Worm (Caenorhabditis elegans) whole organism, young adult: ENCODE data around the gene fbxc-54.

Source experiments
- B0019.2 ChIP-seq: fragments of 200-800 bp; sonication (Bioruptor generic); conservative IDR thresholded peaks from 2 replicates; pipeline ENCODE4 v1.3.6; 2022; ENCODE audit warnings: missing genetic modification reagents, missing genetic modification characterization, missing compliant biosample characterization
- C17E4.6 ChIP-seq: fragments of 200-800 bp; sonication (Bioruptor generic); IDR thresholded peaks from 2 replicates; pipeline ENCODE4 v1.3.6; 2022; ENCODE audit warnings: missing genetic modification reagents, missing genetic modification characterization, missing compliant biosample characterization
- F10E7.11 ChIP-seq: sonication (generic microtip); optimal IDR thresholded peaks from 2 replicates; lab custom pipeline; 2017; ENCODE audit warnings: mild to moderate bottlenecking, missing genetic modification characterization, moderate library complexity, missing compliant biosample characterization
- F33H1.4 ChIP-seq: fragments of 200-800 bp; sonication (Bioruptor generic); IDR thresholded peaks from 2 replicates; pipeline ENCODE4 v1.3.6; 2022; ENCODE audit warnings: missing genetic modification reagents, missing genetic modification characterization, missing compliant biosample characterization
- F37B4.10 ChIP-seq: fragments of 200-800 bp; sonication (Bioruptor generic); IDR thresholded peaks from 2 replicates; pipeline ENCODE4 v1.3.6; 2022; ENCODE audit warnings: missing genetic modification characterization, missing compliant biosample characterization
- F55B11.4 ChIP-seq: sonication (generic microtip); optimal IDR thresholded peaks from 2 replicates; lab custom pipeline; 2016; ENCODE audit warnings: missing compliant biosample characterization, missing genetic modification characterization, borderline replicate concordance; ENCODE audit not compliant: insufficient read depth
- F57C9.4 ChIP-seq: sonication (generic microtip); optimal IDR thresholded peaks from 2 replicates; lab custom pipeline; 2017; ENCODE audit warnings: mild to moderate bottlenecking, missing genetic modification characterization, missing compliant biosample characterization
- Y53F4B.3 ChIP-seq: fragments of 200-800 bp; sonication (Bioruptor generic); IDR thresholded peaks from 2 replicates; pipeline ENCODE4 v1.3.6; 2022; ENCODE audit warnings: missing genetic modification reagents, missing genetic modification characterization, missing compliant biosample characterization
- ZK185.1 ChIP-seq: sonication (generic microtip); optimal IDR thresholded peaks from 2 replicates; lab custom pipeline; 2016; ENCODE audit warnings: mild to moderate bottlenecking, missing genetic modification characterization, missing compliant biosample characterization; ENCODE audit not compliant: poor library complexity, severe bottlenecking
- ama-1 ChIP-seq, 3 experiments: fragments of 150-350 bp in 1 of 3; sonication (generic microtip) in 2 of 3; optimal IDR thresholded peaks; 2 replicates each; lab custom pipeline; 2014 to 2018; ENCODE audit warnings: missing biosample characterization in 2 of 3, missing genetic modification characterization in 2 of 3, missing genetic modification reagents in 2 of 3
- athp-1 ChIP-seq: sonication (generic microtip); optimal IDR thresholded peaks from 2 replicates; lab custom pipeline; 2017; ENCODE audit warnings: mild to moderate bottlenecking, missing genetic modification characterization, missing compliant biosample characterization
- attf-3 ChIP-seq: fragments of 200-800 bp; sonication (Bioruptor generic); conservative IDR thresholded peaks from 2 replicates; pipeline ENCODE4 v1.3.6; 2022; ENCODE audit warnings: missing genetic modification reagents, missing genetic modification characterization, missing compliant biosample characterization
- attf-6 ChIP-seq: fragments of 200-800 bp; sonication (Bioruptor generic); IDR thresholded peaks from 2 replicates; pipeline ENCODE4 v1.3.6; 2022; ENCODE audit warnings: missing genetic modification reagents, missing genetic modification characterization, missing compliant biosample characterization
- cebp-2 ChIP-seq: fragments of 200-800 bp; sonication (Bioruptor generic); IDR thresholded peaks from 2 replicates; pipeline ENCODE4 v1.3.6; 2022; ENCODE audit warnings: missing genetic modification characterization, missing compliant biosample characterization
- ceh-100 ChIP-seq: fragments of 200-800 bp; sonication (Bioruptor generic); IDR thresholded peaks from 2 replicates; pipeline ENCODE4 v1.3.6; 2022; ENCODE audit warnings: missing genetic modification reagents, missing genetic modification characterization, missing compliant biosample characterization
- ceh-40 ChIP-seq: fragments of 200-800 bp; sonication (Bioruptor generic); IDR thresholded peaks from 2 replicates; pipeline ENCODE4 v1.3.6; 2022; ENCODE audit warnings: missing genetic modification characterization, missing compliant biosample characterization
- chd-7 ChIP-seq: sonication (generic microtip); optimal IDR thresholded peaks from 2 replicates; lab custom pipeline; 2016; ENCODE audit warnings: mild to moderate bottlenecking, missing genetic modification characterization, moderate library complexity, missing compliant biosample characterization
- dpl-1 ChIP-seq: fragments of 150-350 bp; optimal IDR thresholded peaks from 2 replicates; lab custom pipeline; 2014; ENCODE audit warnings: missing biosample characterization, missing genetic modification reagents, missing genetic modification characterization
- efl-1 ChIP-seq: fragments of 150-350 bp; optimal IDR thresholded peaks from 2 replicates; lab custom pipeline; 2014; ENCODE audit warnings: missing biosample characterization, missing genetic modification reagents, missing genetic modification characterization
- egl-18 ChIP-seq: fragments of 200-800 bp; sonication (Bioruptor generic); IDR thresholded peaks from 2 replicates; pipeline ENCODE4 v1.3.6; 2022; ENCODE audit warnings: missing genetic modification reagents, missing genetic modification characterization, missing compliant biosample characterization
- egl-44 ChIP-seq: fragments of 200-800 bp; sonication (Bioruptor generic); IDR thresholded peaks from 2 replicates; pipeline ENCODE4 v1.3.6; 2022; ENCODE audit warnings: missing genetic modification reagents, missing genetic modification characterization, missing compliant biosample characterization
- ekl-4 ChIP-seq: fragments of 200-800 bp; sonication (Bioruptor generic); IDR thresholded peaks from 2 replicates; pipeline ENCODE4 v1.3.6; 2022; ENCODE audit warnings: missing genetic modification reagents, missing genetic modification characterization, missing compliant biosample characterization
- ets-4 ChIP-seq: fragments of 200-800 bp; sonication (Bioruptor generic); optimal IDR thresholded peaks from 2 replicates; lab custom pipeline; 2018; ENCODE audit warnings: mild to moderate bottlenecking, missing genetic modification characterization, missing compliant biosample characterization
- hlh-26 ChIP-seq: fragments of 200-800 bp; sonication (Bioruptor generic); conservative IDR thresholded peaks from 2 replicates; pipeline ENCODE4 v1.3.6; 2022; ENCODE audit warnings: missing genetic modification reagents, missing genetic modification characterization, missing compliant biosample characterization
- hmg-1.2 ChIP-seq: fragments of 200-800 bp; sonication (Bioruptor generic); IDR thresholded peaks from 2 replicates; pipeline ENCODE4 v1.3.6; 2022; ENCODE audit warnings: missing genetic modification reagents, missing genetic modification characterization, missing compliant biosample characterization
- hrde-1 ChIP-seq: sonication (generic microtip); optimal IDR thresholded peaks from 2 replicates; lab custom pipeline; 2016; ENCODE audit warnings: missing genetic modification characterization, mild to moderate bottlenecking, missing compliant biosample characterization, moderate library complexity, missing genotype, missing genetic modification reagents, borderline replicate concordance
- hsf-1 ChIP-seq: fragments of 200-800 bp; sonication (Bioruptor generic); IDR thresholded peaks from 2 replicates; pipeline ENCODE4 v1.3.6; 2022; ENCODE audit warnings: missing genetic modification reagents, missing genetic modification characterization, missing compliant biosample characterization
- let-607 ChIP-seq, 2 experiments: fragments of 200-800 bp in 1 of 2; sonication (Bioruptor generic) in 1 of 2; sonication (generic microtip) in 1 of 2; optimal IDR thresholded peaks; 2 replicates each; lab custom pipeline; 2016 to 2018; ENCODE audit warnings: mild to moderate bottlenecking in 2 of 2, missing compliant biosample characterization in 2 of 2, missing genetic modification characterization in 2 of 2, moderate library complexity in 2 of 2, missing genotype in 1 of 2
- lin-40 ChIP-seq: sonication (generic microtip); optimal IDR thresholded peaks from 2 replicates; lab custom pipeline; 2016; ENCODE audit warnings: missing genetic modification characterization, mild to moderate bottlenecking, missing compliant biosample characterization, missing genotype, missing genetic modification reagents
- lin-54 ChIP-seq: fragments of 200-800 bp; sonication (Bioruptor generic); optimal IDR thresholded peaks from 2 replicates; lab custom pipeline; 2018; ENCODE audit warnings: mild to moderate bottlenecking, missing genetic modification characterization, missing compliant biosample characterization
- lir-1 ChIP-seq: fragments of 200-800 bp; sonication (Bioruptor generic); conservative IDR thresholded peaks from 2 replicates; pipeline ENCODE4 v1.3.6; 2022; ENCODE audit warnings: missing genetic modification reagents, missing genetic modification characterization, missing compliant biosample characterization
- lsl-1 ChIP-seq: fragments of 200-800 bp; sonication (Bioruptor generic); optimal IDR thresholded peaks from 2 replicates; lab custom pipeline; 2018; ENCODE audit warnings: mild to moderate bottlenecking, missing genetic modification characterization, moderate library complexity, missing compliant biosample characterization
- mcd-1 ChIP-seq: fragments of 200-800 bp; sonication (Bioruptor generic); IDR thresholded peaks from 2 replicates; pipeline ENCODE4 v1.3.6; 2022; ENCODE audit warnings: missing genetic modification reagents, missing genetic modification characterization, missing compliant biosample characterization
- mes-4 ChIP-seq: sonication (generic microtip); optimal IDR thresholded peaks from 2 replicates; lab custom pipeline; 2016; ENCODE audit warnings: missing genotype, missing genetic modification characterization, missing compliant biosample characterization
- rec-8 ChIP-seq, 2 experiments: sonication (generic microtip); optimal IDR thresholded peaks; 2 replicates each; lab custom pipeline; 2016; ENCODE audit warnings: mild to moderate bottlenecking in 2 of 2, missing genetic modification characterization in 2 of 2, missing genetic modification reagents in 2 of 2, missing genotype in 2 of 2, missing biosample characterization in 1 of 2, missing compliant biosample characterization in 1 of 2, moderate library complexity in 1 of 2
- sea-2 ChIP-seq: fragments of 200-800 bp; sonication (Bioruptor generic); IDR thresholded peaks from 2 replicates; pipeline ENCODE4 v1.3.6; 2022; ENCODE audit warnings: missing genetic modification characterization, missing compliant biosample characterization
- snpc-4 ChIP-seq, 5 experiments: fragments of 150-350 bp in 1 of 5; sonication (generic microtip) in 4 of 5; optimal IDR thresholded peaks; 2 replicates each; lab custom pipeline; 2014 to 2018; ENCODE audit warnings: missing genetic modification characterization in 5 of 5, missing biosample characterization in 3 of 5, antibody characterized with exemption in 2 of 5, mild to moderate bottlenecking in 2 of 5, missing compliant biosample characterization in 2 of 5, missing genotype in 2 of 5, moderate library complexity in 2 of 5, missing genetic modification reagents in 1 of 5
- somi-1 ChIP-seq: fragments of 200-800 bp; sonication (Bioruptor generic); optimal IDR thresholded peaks from 2 replicates; lab custom pipeline; 2018; ENCODE audit warnings: mild to moderate bottlenecking, missing genetic modification characterization, missing compliant biosample characterization
- sptf-2 ChIP-seq: fragments of 200-800 bp; sonication (Bioruptor generic); optimal IDR thresholded peaks from 2 replicates; lab custom pipeline; 2018; ENCODE audit warnings: mild to moderate bottlenecking, missing genetic modification characterization, missing compliant biosample characterization
- tbp1 ChIP-seq: fragments of 200-800 bp; sonication (Bioruptor generic); optimal IDR thresholded peaks from 2 replicates; lab custom pipeline; 2018; ENCODE audit warnings: mild to moderate bottlenecking, missing genetic modification characterization, missing compliant biosample characterization
- tbx-9 ChIP-seq: sonication (generic microtip); optimal IDR thresholded peaks from 2 replicates; lab custom pipeline; 2016; ENCODE audit warnings: borderline replicate concordance, missing genetic modification characterization, inconsistent platforms, missing compliant biosample characterization
- tlf-1 ChIP-seq: fragments of 200-800 bp; sonication (Bioruptor generic); optimal IDR thresholded peaks from 2 replicates; lab custom pipeline; 2018; ENCODE audit warnings: mild to moderate bottlenecking, missing genetic modification characterization, missing compliant biosample characterization
- unc-130 ChIP-seq: sonication (generic microtip); optimal IDR thresholded peaks from 2 replicates; lab custom pipeline; 2016; ENCODE audit warnings: missing genetic modification reagents, missing genetic modification characterization, missing compliant biosample characterization
- xnd-1 ChIP-seq: sonication (generic microtip); optimal IDR thresholded peaks from 2 replicates; lab custom pipeline; 2016; ENCODE audit warnings: missing genotype, missing genetic modification reagents, missing genetic modification characterization, missing compliant biosample characterization
- zfh-2 ChIP-seq: fragments of 200-800 bp; sonication (Bioruptor generic); conservative IDR thresholded peaks from 2 replicates; pipeline ENCODE4 v1.3.6; 2022; ENCODE audit warnings: missing genetic modification reagents, missing genetic modification characterization, missing compliant biosample characterization
- ztf-25 ChIP-seq: fragments of 200-800 bp; sonication (Bioruptor generic); IDR thresholded peaks from 2 replicates; pipeline ENCODE4 v1.3.6; 2022; ENCODE audit warnings: missing genetic modification reagents, missing genetic modification characterization, missing compliant biosample characterization
- ztf-28 ChIP-seq: fragments of 200-800 bp; sonication (Bioruptor generic); IDR thresholded peaks from 2 replicates; pipeline ENCODE4 v1.3.6; 2022; ENCODE audit warnings: missing genetic modification reagents, missing genetic modification characterization, missing compliant biosample characterization
- ztf-6 ChIP-seq: fragments of 200-800 bp; sonication (Bioruptor generic); IDR thresholded peaks from 2 replicates; pipeline ENCODE4 v1.3.6; 2022; ENCODE audit warnings: missing genetic modification reagents, missing genetic modification characterization, missing compliant biosample characterization

Gene fbxc-54

ce11 chrII:43640-44039, 12.1 kb downstream of the fbxc-54 start, which contains the start of gene nfyc-1 (continued):
- TF ChIP-seq F55B11.4 (tag; lab: Kevin White, UChicago) (no peak), hsf-1 (no peak), athp-1 (no peak), efl-1 (GFP tag; lab: Kevin White, UChicago) (peak; percentile 27), sptf-2 (no peak), egl-18 (GFP tag; lab: Robert Waterston, UW) (no peak), lin-54 (GFP tag; lab: Kevin White, UChicago) (no peak), ets-4 (no peak), attf-6 (no peak), ztf-25 (no peak), Y53F4B.3 (GFP tag; lab: Robert Waterston, UW) (no peak), mcd-1 (GFP tag; lab: Robert Waterston, UW) (peak; percentile 81), tbx-9 (tag; lab: Kevin White, UChicago) (no peak), egl-44 (GFP tag; lab: Robert Waterston, UW) (no peak), lsl-1 (no peak), cebp-2 (GFP tag; lab: Robert Waterston, UW) (no peak), tlf-1 (no peak), ZK185.1 (peak; percentile 26), tbp1 (no peak), ekl-4 (GFP tag; lab: Robert Waterston, UW) (no peak), chd-7 (tag; lab: Kevin White, UChicago) (no peak), unc-130 (no peak), C17E4.6 (GFP tag; lab: Robert Waterston, UW) (no peak), F33H1.4 (GFP tag; lab: Robert Waterston, UW) (no peak), let-607 (tag; optimal IDR thresholded peaks at IDR 0.05; lab: Kevin White, UChicago) (peak in 1 of 2 experiments; percentile 19), lin-40 (peak; percentile 27), ztf-28 (GFP tag; lab: Robert Waterston, UW) (no peak), hrde-1 (tag; lab: Kevin White, UChicago) (no peak), ceh-40 (no peak), ztf-6 (GFP tag; lab: Robert Waterston, UW) (no peak), lir-1 (GFP tag; lab: Robert Waterston, UW) (no peak), zfh-2 (GFP tag; lab: Robert Waterston, UW) (no peak), hmg-1.2 (no peak), xnd-1 (tag; lab: Kevin White, UChicago) (no peak), somi-1 (GFP tag; lab: Kevin White, UChicago) (no peak), rec-8 (tag; optimal IDR thresholded peaks at IDR 0.05; lab: Kevin White, UChicago) (no peak), B0019.2 (GFP tag; lab: Robert Waterston, UW) (no peak), hlh-26 (GFP tag; lab: Robert Waterston, UW) (no peak), F37B4.10 (GFP tag; lab: Robert Waterston, UW) (no peak), F10E7.11 (no peak), mes-4 (tag; lab: Kevin White, UChicago) (no peak), dpl-1 (peak; percentile 17), snpc-4 (GFP tag; optimal IDR thresholded peaks at IDR 0.05; lab: Kevin White, UChicago) (no peak), snpc-4 (tag; optimal IDR thresholded peaks at IDR 0.05; lab: Kevin White, UChicago) (peak in 2 of 4 experiments; percentile 4 to 37), attf-3 (GFP tag; lab: Robert Waterston, UW) (no peak), sea-2 (GFP tag; lab: Robert Waterston, UW) (no peak), F57C9.4 (tag; lab: Kevin White, UChicago) (no peak), ceh-100 (GFP tag; lab: Robert Waterston, UW) (no peak), ama-1 (optimal IDR thresholded peaks at IDR 0.05; lab: Kevin White, UChicago) (no peak), ama-1 (GFP tag; optimal IDR thresholded peaks at IDR 0.05; lab: Kevin White, UChicago) (no peak)
